Fruit fly (Drosophila melanogaster) S2 (cell line): ENCODE results near the gene CkIIalpha-i3.

Experiments used
- CG8478 ChIP-seq: fragments of >200 bp; optimal IDR thresholded peaks from 2 replicates; lab custom pipeline; 2018
- CTCF ChIP-seq, 2 experiments: fragments of >200 bp; optimal IDR thresholded peaks; 2 replicates each; lab custom pipeline; 2018

DNA sequence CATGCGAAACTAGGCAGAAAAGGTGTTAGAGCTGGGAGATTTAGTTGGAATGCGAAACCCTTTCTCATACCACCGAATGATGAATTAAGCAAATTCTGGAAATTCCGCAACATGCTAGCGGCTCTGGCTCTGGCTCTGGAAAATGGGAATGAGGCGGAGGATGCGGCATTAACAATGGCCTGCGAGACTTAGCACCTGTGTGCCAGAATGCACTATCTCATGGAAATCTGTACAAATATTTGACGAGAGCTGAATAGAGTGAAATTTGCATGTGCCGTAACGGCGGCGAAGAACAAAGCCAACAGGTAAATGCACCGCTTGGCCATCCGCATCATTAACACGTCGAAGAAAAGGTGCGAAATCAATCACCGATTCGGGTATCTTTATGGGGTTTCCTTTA is 24.9 kb upstream of the CkIIalpha-i3 start:
- TF ChIP-seq CTCF (optimal IDR thresholded peaks at IDR 0.05; lab: Kevin White, UChicago) (no peak), CG8478 (lab: Kevin White, UChicago) (no peak)
